Worm (Caenorhabditis elegans) whole organism, L4 larva: ENCODE results near the gene T28D9.1.

ENCODE experiments used
- D1046.2 ChIP-seq: fragments of 200-800 bp; sonication (Bioruptor generic); IDR thresholded peaks from 2 replicates; pipeline ENCODE4 v1.3.6; 2022; ENCODE audit warnings: missing genetic modification characterization, missing compliant biosample characterization
- F10B5.3 ChIP-seq: sonication (generic microtip); optimal IDR thresholded peaks from 2 replicates; lab custom pipeline; 2016; ENCODE audit warnings: mild to moderate bottlenecking, missing genetic modification characterization, missing compliant biosample characterization
- R02D3.7 ChIP-seq: fragments of 150-350 bp; sonication (generic microtip); optimal IDR thresholded peaks from 3 replicates; lab custom pipeline; 2014; ENCODE audit warnings: missing biosample characterization, missing genetic modification characterization
- T20F7.1 ChIP-seq: fragments of 200-800 bp; sonication (Bioruptor generic); optimal IDR thresholded peaks from 2 replicates; lab custom pipeline; 2018; ENCODE audit warnings: mild to moderate bottlenecking, missing genetic modification characterization, missing compliant biosample characterization
- aha-1 ChIP-seq: fragments of 150-350 bp; peaks from one replicate; lab custom pipeline; 2014; ENCODE audit warnings: missing biosample characterization, missing genetic modification characterization
- ceh-20 ChIP-seq: fragments of 200-800 bp; sonication (Bioruptor generic); IDR thresholded peaks from 2 replicates; pipeline ENCODE4 v1.3.6; 2022; ENCODE audit warnings: missing genetic modification reagents, missing genetic modification characterization, missing compliant biosample characterization
- ceh-28 ChIP-seq: fragments of 150-350 bp; optimal IDR thresholded peaks from 2 replicates; lab custom pipeline; 2014; ENCODE audit warnings: missing biosample characterization, missing genetic modification reagents, missing genetic modification characterization
- ceh-62 ChIP-seq: sonication (generic microtip); optimal IDR thresholded peaks from 2 replicates; lab custom pipeline; 2017; ENCODE audit warnings: missing biosample characterization, missing genetic modification characterization
- ceh-82 ChIP-seq: sonication (generic microtip); optimal IDR thresholded peaks from 2 replicates; lab custom pipeline; 2017; ENCODE audit warnings: missing biosample characterization, missing genetic modification characterization
- cey-2 ChIP-seq: sonication (generic microtip); optimal IDR thresholded peaks from 3 replicates; lab custom pipeline; 2017; ENCODE audit warnings: missing genetic modification characterization, mild to moderate bottlenecking, missing compliant biosample characterization, antibody characterized with exemption, borderline replicate concordance; ENCODE audit not compliant: insufficient read depth
- daf-19 ChIP-seq: fragments of 200-800 bp; sonication (Bioruptor generic); conservative IDR thresholded peaks from 2 replicates; pipeline ENCODE4 v1.3.6; 2022; ENCODE audit warnings: missing genetic modification characterization, missing compliant biosample characterization
- dmd-6 ChIP-seq: fragments of 200-800 bp; sonication (Bioruptor generic); IDR thresholded peaks from 2 replicates; pipeline ENCODE4 v1.3.6; 2022; ENCODE audit warnings: missing genetic modification reagents, missing genetic modification characterization, missing compliant biosample characterization
- fkh-10 ChIP-seq: fragments of 150-350 bp; optimal IDR thresholded peaks from 2 replicates; lab custom pipeline; 2014; ENCODE audit warnings: missing biosample characterization, missing genetic modification reagents, missing genetic modification characterization
- fos-1 ChIP-seq: fragments of 150-350 bp; optimal IDR thresholded peaks from 2 replicates; lab custom pipeline; 2014; ENCODE audit warnings: missing biosample characterization, missing genetic modification characterization
- gei-8 ChIP-seq: fragments of 200-800 bp; sonication (Bioruptor generic); optimal IDR thresholded peaks from 2 replicates; lab custom pipeline; 2018; ENCODE audit warnings: mild to moderate bottlenecking, missing genetic modification characterization, missing compliant biosample characterization
- hlh-30 ChIP-seq: sonication (generic microtip); optimal IDR thresholded peaks from 2 replicates; lab custom pipeline; 2017; ENCODE audit warnings: antibody characterized with exemption, mild to moderate bottlenecking, missing genetic modification characterization, missing compliant biosample characterization; ENCODE audit not compliant: insufficient read depth
- jun-1 ChIP-seq: fragments of 150-350 bp; optimal IDR thresholded peaks from 2 replicates; lab custom pipeline; 2014; ENCODE audit warnings: missing biosample characterization, missing genetic modification reagents, missing genetic modification characterization
- lim-7 ChIP-seq: fragments of 200-800 bp; sonication (Bioruptor generic); IDR thresholded peaks from 2 replicates; pipeline ENCODE4 v1.3.6; 2022; ENCODE audit warnings: missing genetic modification characterization, missing compliant biosample characterization
- lin-29 ChIP-seq: fragments of 200-800 bp; sonication (Bioruptor generic); IDR thresholded peaks from 2 replicates; pipeline ENCODE4 v1.3.6; 2022; ENCODE audit warnings: missing genetic modification reagents, missing genetic modification characterization, missing compliant biosample characterization
- lin-39 ChIP-seq: fragments of 150-350 bp; optimal IDR thresholded peaks from 2 replicates; lab custom pipeline; 2014; ENCODE audit warnings: missing biosample characterization, missing genetic modification reagents, missing genetic modification characterization
- madf-5 ChIP-seq, 2 experiments: fragments of 200-800 bp; sonication (Bioruptor generic); IDR thresholded peaks; 2 replicates each; pipeline ENCODE4 v1.3.6; 2022; ENCODE audit warnings: missing compliant biosample characterization in 2 of 2, missing genetic modification characterization in 2 of 2
- madf-9 ChIP-seq: fragments of 200-800 bp; sonication (Bioruptor generic); conservative IDR thresholded peaks from 2 replicates; pipeline ENCODE4 v1.3.6; 2022; ENCODE audit warnings: missing genetic modification reagents, missing genetic modification characterization, missing compliant biosample characterization
- mes-2 ChIP-seq: sonication (generic microtip); optimal IDR thresholded peaks from 2 replicates; lab custom pipeline; 2016; ENCODE audit warnings: missing genotype, mild to moderate bottlenecking, missing genetic modification characterization, missing compliant biosample characterization; ENCODE audit not compliant: poor library complexity, severe bottlenecking
- mxl-2 ChIP-seq: fragments of 200-800 bp; sonication (Bioruptor generic); conservative IDR thresholded peaks from 2 replicates; pipeline ENCODE4 v1.3.6; 2022; ENCODE audit warnings: missing genetic modification reagents, missing genetic modification characterization, missing compliant biosample characterization
- nhr-111 ChIP-seq: fragments of 200-800 bp; sonication (Bioruptor generic); optimal IDR thresholded peaks from 2 replicates; lab custom pipeline; 2018; ENCODE audit warnings: mild to moderate bottlenecking, missing genetic modification characterization, missing compliant biosample characterization
- nhr-237 ChIP-seq: sonication (generic microtip); optimal IDR thresholded peaks from 2 replicates; lab custom pipeline; 2017; ENCODE audit warnings: missing biosample characterization, missing genetic modification characterization
- nhr-28 ChIP-seq: fragments of 150-350 bp; optimal IDR thresholded peaks from 2 replicates; lab custom pipeline; 2014; ENCODE audit warnings: missing biosample characterization, missing genetic modification characterization
- nhr-6 ChIP-seq: fragments of 150-350 bp; optimal IDR thresholded peaks from 2 replicates; lab custom pipeline; 2014; ENCODE audit warnings: missing biosample characterization, missing genetic modification characterization
- php-3 ChIP-seq: fragments of 200-800 bp; sonication (Bioruptor generic); IDR thresholded peaks from 2 replicates; pipeline ENCODE4 v1.3.6; 2022; ENCODE audit warnings: missing genetic modification reagents, missing genetic modification characterization, missing compliant biosample characterization
- pqm-1 ChIP-seq: sonication (generic microtip); optimal IDR thresholded peaks from 2 replicates; lab custom pipeline; 2017; ENCODE audit warnings: missing biosample characterization, missing genetic modification characterization
- sdz-12 ChIP-seq: fragments of 200-800 bp; sonication (Bioruptor generic); optimal IDR thresholded peaks from 2 replicates; lab custom pipeline; 2018; ENCODE audit warnings: mild to moderate bottlenecking, missing genetic modification characterization, missing compliant biosample characterization
- skn-1 ChIP-seq: fragments of 150-350 bp; optimal IDR thresholded peaks from 2 replicates; lab custom pipeline; 2014; ENCODE audit warnings: missing biosample characterization, missing genetic modification characterization
- spr-3 ChIP-seq: fragments of 200-800 bp; sonication (Bioruptor generic); optimal IDR thresholded peaks from 2 replicates; lab custom pipeline; 2018; ENCODE audit warnings: mild to moderate bottlenecking, missing genetic modification characterization, missing compliant biosample characterization
- unc-39 ChIP-seq: sonication (generic microtip); optimal IDR thresholded peaks from 2 replicates; lab custom pipeline; 2017; ENCODE audit warnings: missing biosample characterization, missing genetic modification characterization
- unc-62 ChIP-seq, 3 experiments: fragments of 150-350 bp in 1 of 3; sonication (generic microtip); optimal IDR thresholded peaks in 2 of 3; peaks in 1 of 3; 1 replicate in 1 of 3; 2 replicates in 2 of 3; lab custom pipeline; 2014 to 2017; ENCODE audit warnings: missing biosample characterization in 3 of 3, missing genetic modification characterization in 3 of 3, missing genetic modification reagents in 3 of 3, missing genotype in 1 of 3
- zfp-2 ChIP-seq: sonication (generic microtip); optimal IDR thresholded peaks from 2 replicates; lab custom pipeline; 2016; ENCODE audit warnings: mild to moderate bottlenecking, missing genetic modification characterization, missing compliant biosample characterization
- zfp-3 ChIP-seq: fragments of 200-800 bp; sonication (Bioruptor generic); conservative IDR thresholded peaks from 2 replicates; pipeline ENCODE4 v1.3.6; 2022; ENCODE audit warnings: missing genetic modification reagents, missing genetic modification characterization, missing compliant biosample characterization
- zip-11 ChIP-seq: fragments of 200-800 bp; sonication (Bioruptor generic); IDR thresholded peaks from 2 replicates; pipeline ENCODE4 v1.3.6; 2022; ENCODE audit warnings: missing genetic modification characterization, missing compliant biosample characterization

Gene T28D9.1

ce11 chrII:6469340-6469739, 22.9 kb upstream of the T28D9.1 start:
- TF ChIP-seq fkh-10 (GFP tag; lab: Kevin White, UChicago): no peak
- TF ChIP-seq nhr-111 (GFP tag; lab: Kevin White, UChicago): no peak
- TF ChIP-seq gei-8 (GFP tag; lab: Kevin White, UChicago): no peak
- peak; percentile 34 for TF ChIP-seq nhr-28 (tag; lab: Kevin White, UChicago)
- TF ChIP-seq T20F7.1: no peak
- no peak for TF ChIP-seq ceh-20 (GFP tag; lab: Robert Waterston, UW)
- TF ChIP-seq zip-11 (GFP tag; lab: Robert Waterston, UW): no peak
- no peak for TF ChIP-seq madf-9 (GFP tag; lab: Robert Waterston, UW)
- no peak for TF ChIP-seq mes-2 (tag; lab: Kevin White, UChicago)
- TF ChIP-seq fos-1: no peak
- TF ChIP-seq nhr-6 (tag; lab: Kevin White, UChicago): no peak
- no peak for TF ChIP-seq dmd-6
- no peak for TF ChIP-seq php-3 (GFP tag; lab: Robert Waterston, UW)
- TF ChIP-seq pqm-1 (tag; lab: Kevin White, UChicago): peak; percentile 39
- TF ChIP-seq spr-3 (GFP tag; lab: Kevin White, UChicago): no peak
- peak; percentile 82 for TF ChIP-seq aha-1 (tag; lab: Kevin White, UChicago)

- TF ChIP-seq cey-2 (no peak), nhr-237 (tag; lab: Kevin White, UChicago) (no peak), ceh-20 (GFP tag; lab: Robert Waterston, UW) (no peak), D1046.2 (GFP tag; lab: Robert Waterston, UW) (no peak), fos-1 (no peak), hlh-30 (no peak), zfp-3 (no peak)
- TF ChIP-seq, all 104 proteins: peak for 0
Observed at ce11 chrII:6470985-6471384, 21.2 kb upstream of the T28D9.1 start, which contains the start of gene dgk-5. dgk-5 (minus strand) TSS chrII:6471085.

ce11 chrII:6475180-6475737, 16.9 kb upstream of the T28D9.1 start, which contains the start of gene T28D9.16:
T28D9.16 (plus strand) TSS chrII:6475687.
- TF ChIP-seq unc-62 (GFP tag; optimal IDR thresholded peaks at IDR 0.05 in 1 of 2; lab: Kevin White, UChicago): peak in 1 of 2 experiments; percentile 91
- no peak for TF ChIP-seq unc-62 (tag; optimal IDR thresholded peaks at IDR 0.05; lab: Kevin White, UChicago)
- TF ChIP-seq F10B5.3 (tag; lab: Kevin White, UChicago): no peak

ce11 chrII:6476655-6477054, 15.5 kb upstream of the T28D9.1 start, which contains the start of gene T28D9.4:
T28D9.4 (plus strand) TSS chrII:6476955.
- no peak for TF ChIP-seq hlh-30
- TF ChIP-seq jun-1 (tag; lab: Kevin White, UChicago): no peak
- no peak for TF ChIP-seq ceh-28 (tag; lab: Kevin White, UChicago)
- no peak for TF ChIP-seq ceh-82 (tag; lab: Kevin White, UChicago)
- no peak for TF ChIP-seq skn-1
- no peak for TF ChIP-seq madf-5 (GFP tag; IDR thresholded peaks at IDR 0.05; lab: Robert Waterston, UW)
- no peak for TF ChIP-seq R02D3.7 (tag; lab: Kevin White, UChicago)

DNA sequence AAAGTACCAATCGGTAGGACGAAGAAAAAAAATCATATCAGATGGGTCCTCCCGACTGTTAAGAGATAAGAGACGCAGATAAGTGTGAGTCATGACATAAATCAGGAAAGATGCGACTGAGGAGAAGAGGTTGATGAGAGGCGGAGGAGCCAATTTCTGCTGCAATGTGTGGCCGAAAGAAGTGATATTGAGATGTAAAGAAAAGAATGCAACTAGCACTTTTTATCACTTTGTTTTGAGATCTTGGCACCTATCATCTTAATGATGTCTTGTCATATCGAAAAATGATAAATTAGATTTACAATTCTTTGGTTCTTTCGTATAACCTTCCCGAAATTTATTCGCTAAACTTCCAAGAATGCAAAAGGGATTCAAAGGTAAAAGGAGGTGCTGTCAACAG, 10.1 kb upstream of the T28D9.1 start, which contains the start of gene del-10:
Gene del-10 (minus strand): TSS at position 24 of the 400 bp plus-strand sequence.
- TF ChIP-seq ceh-28 (tag; lab: Kevin White, UChicago) (no peak), daf-19 (GFP tag; lab: Robert Waterston, UW) (no peak), lin-29 (GFP tag; lab: Robert Waterston, UW) (no peak), mxl-2 (GFP tag; lab: Robert Waterston, UW) (no peak), zip-11 (GFP tag; lab: Robert Waterston, UW) (no peak), lin-39 (tag; lab: Kevin White, UChicago) (no peak), ceh-62 (tag; lab: Kevin White, UChicago) (no peak), aha-1 (tag; lab: Kevin White, UChicago) (no peak), zfp-2 (tag; lab: Kevin White, UChicago) (no peak), unc-39 (tag; lab: Kevin White, UChicago) (no peak), sdz-12 (no peak), lim-7 (no peak)
